Worm (Caenorhabditis elegans) whole organism, mixed stage, embryonic: ENCODE measurements around the gene K03B4.8.

Experiments used
- M03D4.4 ChIP-seq: sonication (generic microtip); optimal IDR thresholded peaks from 2 replicates; lab custom pipeline; 2017; ENCODE audit warnings: mild to moderate bottlenecking, missing genetic modification characterization, missing compliant biosample characterization
- bed-3 ChIP-seq: fragments of 200-800 bp; sonication (Bioruptor generic); optimal IDR thresholded peaks from 3 replicates; lab custom pipeline; 2018; ENCODE audit warnings: mild to moderate bottlenecking, missing genetic modification characterization, moderate library complexity, missing compliant biosample characterization
- blmp-1 ChIP-seq: fragments of 150-350 bp; optimal IDR thresholded peaks from 2 replicates; lab custom pipeline; 2014; ENCODE audit warnings: missing biosample characterization, missing genetic modification characterization
- ceh-83 ChIP-seq: fragments of 200-800 bp; sonication (Bioruptor generic); optimal IDR thresholded peaks from 2 replicates; lab custom pipeline; 2018; ENCODE audit warnings: mild to moderate bottlenecking, missing genetic modification characterization, missing compliant biosample characterization
- ces-1 ChIP-seq: fragments of 150-350 bp; optimal IDR thresholded peaks from 2 replicates; lab custom pipeline; 2014; ENCODE audit warnings: missing biosample characterization, missing genetic modification reagents, missing genetic modification characterization
- cnd-1 ChIP-seq: fragments of 200-800 bp; sonication (Bioruptor generic); optimal IDR thresholded peaks from 2 replicates; lab custom pipeline; 2018; ENCODE audit warnings: mild to moderate bottlenecking, missing genetic modification characterization, missing compliant biosample characterization
- drap-1 ChIP-seq: fragments of 200-800 bp; sonication (Bioruptor generic); optimal IDR thresholded peaks from 3 replicates; lab custom pipeline; 2018; ENCODE audit warnings: mild to moderate bottlenecking, missing genetic modification characterization, missing compliant biosample characterization
- elt-3 ChIP-seq: fragments of 150-350 bp; optimal IDR thresholded peaks from 2 replicates; lab custom pipeline; 2014; ENCODE audit warnings: missing biosample characterization, missing genetic modification characterization
- flh-1 ChIP-seq: fragments of 200-800 bp; sonication (Bioruptor generic); optimal IDR thresholded peaks from 2 replicates; lab custom pipeline; 2018; ENCODE audit warnings: mild to moderate bottlenecking, missing genetic modification characterization, moderate library complexity, missing compliant biosample characterization
- ham-2 ChIP-seq: fragments of 200-800 bp; sonication (Bioruptor generic); optimal IDR thresholded peaks from 2 replicates; lab custom pipeline; 2018; ENCODE audit warnings: mild to moderate bottlenecking, missing genetic modification characterization, missing compliant biosample characterization
- hlh-1 ChIP-seq: fragments of 150-350 bp; optimal IDR thresholded peaks from 2 replicates; lab custom pipeline; 2014; ENCODE audit warnings: missing biosample characterization, missing genetic modification reagents, missing genetic modification characterization
- lin-13 ChIP-seq: fragments of 150-350 bp; optimal IDR thresholded peaks from 2 replicates; lab custom pipeline; 2014; ENCODE audit warnings: missing biosample characterization, missing genetic modification characterization
- lin-32 ChIP-seq: fragments of 200-800 bp; sonication (Bioruptor generic); optimal IDR thresholded peaks from 2 replicates; lab custom pipeline; 2018; ENCODE audit warnings: mild to moderate bottlenecking, missing genetic modification characterization, missing compliant biosample characterization
- lsy-2 ChIP-seq: fragments of 150-350 bp; optimal IDR thresholded peaks from 2 replicates; lab custom pipeline; 2014; ENCODE audit warnings: missing biosample characterization, missing genetic modification characterization
- mab-5 ChIP-seq: fragments of 150-350 bp; optimal IDR thresholded peaks from 2 replicates; lab custom pipeline; 2014; ENCODE audit warnings: missing biosample characterization, missing genetic modification characterization
- mep-1 ChIP-seq: fragments of 150-350 bp; optimal IDR thresholded peaks from 2 replicates; lab custom pipeline; 2017; ENCODE audit warnings: missing biosample characterization, missing genetic modification reagents, missing genetic modification characterization, inconsistent platforms
- mls-2 ChIP-seq: sonication (generic microtip); optimal IDR thresholded peaks from 2 replicates; lab custom pipeline; 2016; ENCODE audit warnings: mild to moderate bottlenecking, missing genetic modification characterization, moderate library complexity, missing compliant biosample characterization
- nhr-12 ChIP-seq: fragments of 150-350 bp; optimal IDR thresholded peaks from 2 replicates; lab custom pipeline; 2014; ENCODE audit warnings: missing biosample characterization, missing genetic modification characterization
- nhr-2 ChIP-seq: fragments of 150-350 bp; optimal IDR thresholded peaks from 2 replicates; lab custom pipeline; 2014; ENCODE audit warnings: missing biosample characterization, missing genetic modification characterization
- nhr-237 ChIP-seq: fragments of 150-350 bp; optimal IDR thresholded peaks from 2 replicates; lab custom pipeline; 2014; ENCODE audit warnings: missing biosample characterization, missing genetic modification characterization
- nhr-28 ChIP-seq: fragments of 150-350 bp; optimal IDR thresholded peaks from 2 replicates; lab custom pipeline; 2014; ENCODE audit warnings: missing biosample characterization, missing genetic modification characterization
- nhr-76 ChIP-seq: sonication (generic microtip); optimal IDR thresholded peaks from 2 replicates; lab custom pipeline; 2017; ENCODE audit warnings: missing biosample characterization, missing genetic modification characterization
- pha-4 ChIP-seq: fragments of 150-350 bp; optimal IDR thresholded peaks from 2 replicates; lab custom pipeline; 2018; ENCODE audit warnings: missing biosample characterization, missing genetic modification reagents, missing genetic modification characterization
- sem-2 ChIP-seq: fragments of 200-800 bp; sonication (Bioruptor generic); optimal IDR thresholded peaks from 2 replicates; lab custom pipeline; 2018; ENCODE audit warnings: mild to moderate bottlenecking, missing genetic modification characterization, missing compliant biosample characterization
- snpc-4 ChIP-seq: fragments of 150-350 bp; optimal IDR thresholded peaks from 2 replicates; lab custom pipeline; 2014; ENCODE audit warnings: missing biosample characterization, missing genetic modification characterization
- sptf-1 ChIP-seq: sonication (generic microtip); optimal IDR thresholded peaks from 2 replicates; lab custom pipeline; 2017; ENCODE audit warnings: mild to moderate bottlenecking, missing genetic modification characterization, moderate library complexity, missing compliant biosample characterization
- tbx-8 ChIP-seq: fragments of 200-800 bp; sonication (Bioruptor generic); optimal IDR thresholded peaks from 2 replicates; lab custom pipeline; 2018; ENCODE audit warnings: mild to moderate bottlenecking, missing genetic modification characterization, moderate library complexity, missing compliant biosample characterization
- unc-120 ChIP-seq: sonication (generic microtip); optimal IDR thresholded peaks from 2 replicates; lab custom pipeline; 2017; ENCODE audit warnings: missing genetic modification characterization, missing compliant biosample characterization; ENCODE audit not compliant: poor library complexity, severe bottlenecking
- unc-39 ChIP-seq: fragments of 150-350 bp; optimal IDR thresholded peaks from 2 replicates; lab custom pipeline; 2014; ENCODE audit warnings: missing biosample characterization, missing genetic modification characterization
- unc-62 ChIP-seq: fragments of 150-350 bp; optimal IDR thresholded peaks from 2 replicates; lab custom pipeline; 2014; ENCODE audit warnings: missing biosample characterization, missing genetic modification reagents, missing genetic modification characterization
- zip-8 ChIP-seq: fragments of 150-350 bp; optimal IDR thresholded peaks from 2 replicates; lab custom pipeline; 2014; ENCODE audit warnings: missing biosample characterization, missing genetic modification characterization
- ztf-11 ChIP-seq: fragments of 150-350 bp; optimal IDR thresholded peaks from 2 replicates; lab custom pipeline; 2014; ENCODE audit warnings: missing biosample characterization, missing genetic modification characterization

The K03B4.8 gene

ce11 chrV:4687944-4688505, 13.6 kb upstream of the K03B4.8 start, which contains the start of gene K03B4.2:
Gene K03B4.2 (plus strand): TSS chrV:4687994.
- TF ChIP-seq unc-120 (tag; lab: Kevin White, UChicago): no peak
- no peak for TF ChIP-seq lsy-2
- TF ChIP-seq ham-2 (GFP tag; lab: Kevin White, UChicago): no peak
- TF ChIP-seq pha-4 (tag; lab: Kevin White, UChicago): no peak
- TF ChIP-seq tbx-8 (GFP tag; lab: Kevin White, UChicago): no peak
- no peak for TF ChIP-seq nhr-28
- TF ChIP-seq hlh-1 (tag; lab: Kevin White, UChicago): no peak
- TF ChIP-seq ceh-83: no peak
- no peak for TF ChIP-seq blmp-1

ce11 chrV:4686680-4687470, 12.5 kb upstream of the K03B4.8 start, which contains the start of gene taf-10:
Gene taf-10 (plus strand): TSS chrV:4687103.
- peak; percentile 7 for TF ChIP-seq ces-1
- TF ChIP-seq mep-1 (tag; lab: Kevin White, UChicago): peak; percentile 19
- TF ChIP-seq sem-2 (GFP tag; lab: Kevin White, UChicago): no peak
- TF ChIP-seq nhr-2 (tag; lab: Kevin White, UChicago): peak; percentile 8
- TF ChIP-seq lsy-2: no peak
- no peak for TF ChIP-seq lin-13
- TF ChIP-seq zip-8: no peak
- TF ChIP-seq hlh-1 (tag; lab: Kevin White, UChicago): peak; percentile 1
- TF ChIP-seq nhr-76 (tag; lab: Kevin White, UChicago): no peak
- TF ChIP-seq nhr-237 (tag; lab: Kevin White, UChicago): peak; percentile 27
- TF ChIP-seq lin-32 (GFP tag; lab: Kevin White, UChicago): no peak
- no peak for TF ChIP-seq unc-39 (tag; lab: Kevin White, UChicago)
- TF ChIP-seq sptf-1 (tag; lab: Kevin White, UChicago): peak; percentile 47
- TF ChIP-seq unc-120 (tag; lab: Kevin White, UChicago): peak; percentile 75
- no peak for TF ChIP-seq mls-2 (tag; lab: Kevin White, UChicago)
- TF ChIP-seq bed-3 (GFP tag; lab: Kevin White, UChicago): no peak
- TF ChIP-seq ceh-83: no peak
- TF ChIP-seq, all 35 proteins: peak for 7

- TF ChIP-seq blmp-1 (no peak), snpc-4 (tag; lab: Kevin White, UChicago) (no peak), tbx-8 (GFP tag; lab: Kevin White, UChicago) (no peak), flh-1 (GFP tag; lab: Kevin White, UChicago) (no peak), unc-62 (no peak), cnd-1 (tag; lab: Kevin White, UChicago) (no peak), hlh-1 (tag; lab: Kevin White, UChicago) (no peak), nhr-237 (tag; lab: Kevin White, UChicago) (no peak), mls-2 (tag; lab: Kevin White, UChicago) (no peak), zip-8 (no peak), sem-2 (GFP tag; lab: Kevin White, UChicago) (no peak), lin-32 (GFP tag; lab: Kevin White, UChicago) (no peak), pha-4 (tag; lab: Kevin White, UChicago) (no peak), ztf-11 (tag; lab: Kevin White, UChicago) (no peak)
These were observed 9.7 kb upstream of the K03B4.8 start for ce11 chrV:4684137-4684536.

- no peak for TF ChIP-seq lin-13
- TF ChIP-seq sptf-1 (tag; lab: Kevin White, UChicago): no peak
- TF ChIP-seq unc-62: no peak
- TF ChIP-seq lsy-2: no peak
- no peak for TF ChIP-seq mls-2 (tag; lab: Kevin White, UChicago)
- no peak for TF ChIP-seq elt-3 (tag; lab: Kevin White, UChicago)
- TF ChIP-seq ceh-83: no peak
- TF ChIP-seq snpc-4 (tag; lab: Kevin White, UChicago): no peak
- no peak for TF ChIP-seq hlh-1 (tag; lab: Kevin White, UChicago)
- TF ChIP-seq unc-120 (tag; lab: Kevin White, UChicago): no peak
- TF ChIP-seq drap-1 (GFP tag; lab: Kevin White, UChicago): no peak
- TF ChIP-seq cnd-1 (tag; lab: Kevin White, UChicago): no peak
- TF ChIP-seq mab-5 (tag; lab: Kevin White, UChicago): no peak
- no peak for TF ChIP-seq ham-2 (GFP tag; lab: Kevin White, UChicago)
- no peak for TF ChIP-seq M03D4.4 (tag; lab: Kevin White, UChicago)
- TF ChIP-seq lin-32 (GFP tag; lab: Kevin White, UChicago): no peak
- no peak for TF ChIP-seq pha-4 (tag; lab: Kevin White, UChicago)
- TF ChIP-seq nhr-12 (tag; lab: Kevin White, UChicago): no peak
- no peak for TF ChIP-seq mep-1 (tag; lab: Kevin White, UChicago)
These were observed 7.3 kb upstream of the K03B4.8 start, which contains the start of gene K03B4.4 for ce11 chrV:4681670-4682069. Gene K03B4.4 (plus strand): TSS chrV:4681970.
